Fruit fly (Drosophila melanogaster) whole organism, prepupa: Measurements from ENCODE around the gene CG5172.

ENCODE experiments used
- CG10631 ChIP-seq: fragments of 200-800 bp; sonication (Bioruptor generic); optimal IDR thresholded peaks from 2 replicates; lab custom pipeline; 2016; ENCODE audit warnings: missing biosample characterization, missing genetic modification characterization
- CG1621 ChIP-seq: fragments of 200-800 bp; sonication (Bioruptor generic); optimal IDR thresholded peaks from 3 replicates; lab custom pipeline; 2018; ENCODE audit warnings: missing biosample characterization, mild to moderate bottlenecking, missing genetic modification characterization
- CG3032 ChIP-seq: fragments of 200-800 bp; optimal IDR thresholded peaks from 2 replicates; lab custom pipeline; 2019; ENCODE audit warnings: missing biosample characterization, mild to moderate bottlenecking, missing genetic modification characterization, moderate library complexity
- CG31627 ChIP-seq: fragments of 200-800 bp; sonication (Bioruptor generic); optimal IDR thresholded peaks from 3 replicates; lab custom pipeline; 2016; ENCODE audit warnings: missing biosample characterization, missing genetic modification characterization
- CG6163 ChIP-seq: fragments of 200-800 bp; sonication (Bioruptor generic); IDR thresholded peaks from 3 replicates; pipeline ENCODE4 v1.3.6; 2022; ENCODE audit warnings: missing biosample characterization, missing genetic modification characterization
- CG8119 ChIP-seq: fragments of 200-800 bp; sonication (Bioruptor generic); IDR thresholded peaks from 3 replicates; pipeline ENCODE4 v1.3.6; 2022; ENCODE audit warnings: missing biosample characterization, missing genetic modification characterization
- Gug ChIP-seq: fragments of 200-800 bp; sonication (Bioruptor generic); IDR thresholded peaks from 2 replicates; pipeline ENCODE4 v1.3.6; 2022; ENCODE audit warnings: missing biosample characterization, missing genetic modification characterization
- OdsH ChIP-seq: fragments of 200-800 bp; sonication (Bioruptor generic); optimal IDR thresholded peaks from 3 replicates; lab custom pipeline; 2016; ENCODE audit warnings: missing biosample characterization, missing genetic modification characterization
- spab ChIP-seq: fragments of 200-800 bp; sonication (Bioruptor generic); optimal IDR thresholded peaks from 2 replicates; lab custom pipeline; 2017; ENCODE audit warnings: missing biosample characterization, mild to moderate bottlenecking, missing genetic modification characterization, missing genetic modification reagents

DNA sequence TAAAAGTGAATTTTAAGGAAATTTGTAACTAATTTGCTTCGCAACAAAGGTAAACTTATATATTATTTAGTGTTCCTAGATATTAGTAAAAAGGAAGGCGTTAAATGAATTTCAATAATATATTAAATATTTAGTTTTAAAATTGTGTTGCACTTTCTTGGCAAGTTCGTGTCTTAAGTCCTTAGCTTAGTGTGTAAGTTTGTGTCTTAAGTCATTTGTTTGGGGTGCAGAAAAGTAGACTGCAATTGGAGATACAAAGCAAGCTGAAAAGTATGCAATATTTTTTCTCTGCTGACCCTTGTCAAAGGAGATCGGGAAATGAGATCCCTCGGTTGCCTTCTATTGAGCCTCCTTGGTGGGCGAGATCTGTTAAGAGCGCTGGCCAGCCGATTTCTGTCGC is 40.8 kb downstream of the CG5172 start:
- TF ChIP-seq CG8119 (GFP tag; lab: Robert Waterston, UW) (no peak), CG31627 (GFP tag; lab: Kevin White, UChicago) (no peak), CG3032 (no peak), Gug (no peak), CG1621 (tag; lab: Kevin White, UChicago) (no peak), CG10631 (GFP tag; lab: Kevin White, UChicago) (no peak), CG6163 (GFP tag; lab: Robert Waterston, UW) (no peak), OdsH (GFP tag; lab: Kevin White, UChicago) (no peak), spab (GFP tag; lab: Kevin White, UChicago) (no peak)
